Fruit fly (Drosophila melanogaster): ENCODE results near the gene Cyp304a1.

DNA sequence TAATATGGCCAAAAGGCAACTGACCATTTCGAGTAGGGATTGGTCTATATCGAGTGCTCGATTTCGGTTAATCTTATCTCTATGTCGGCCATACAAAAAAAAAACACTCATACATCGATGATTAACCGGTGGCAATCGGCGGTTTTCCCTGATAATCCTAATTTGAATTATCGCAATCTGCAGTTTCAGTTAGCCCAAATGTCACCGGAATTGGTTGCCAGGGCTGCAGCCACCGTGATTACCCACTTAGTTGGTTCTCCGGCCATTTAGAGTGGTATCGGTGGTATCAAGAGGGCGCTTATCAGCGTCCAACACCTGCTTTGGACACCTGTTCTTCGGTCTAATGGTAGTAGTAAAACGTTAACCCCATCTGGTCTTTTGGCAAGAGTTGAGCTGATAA lies 8.5 kb downstream of the Cyp304a1 start:
- TF ChIP-seq CG31627 (GFP tag; optimal IDR thresholded peaks at IDR 0.05) (no peak), CG6854 (GFP tag; optimal IDR thresholded peaks at IDR 0.05) (no peak), vri (GFP tag; optimal IDR thresholded peaks at IDR 0.05) (peak; percentile 34), CG10669 (GFP tag; optimal IDR thresholded peaks at IDR 0.05) (no peak), CG11902 (GFP tag; optimal IDR thresholded peaks at IDR 0.05) (no peak), lz (GFP tag; optimal IDR thresholded peaks at IDR 0.05) (no peak), cyc (GFP tag; optimal IDR thresholded peaks at IDR 0.05) (no peak), CG6163 (GFP tag; IDR thresholded peaks at IDR 0.05) (no peak), CG6792 (GFP tag; optimal IDR thresholded peaks at IDR 0.05) (no peak), OdsH (GFP tag; optimal IDR thresholded peaks at IDR 0.05) (no peak)

Measured in whole organism, prepupa.